Fruit fly (Drosophila melanogaster) whole organism, wandering third instar larva: Measurements from ENCODE around the gene CG4467.

ENCODE experiments used
- Dfd ChIP-seq: fragments of >200 bp; optimal IDR thresholded peaks from 2 replicates; lab custom pipeline; 2017; ENCODE audit warnings: missing biosample characterization, missing genetic modification characterization
- HLH106 ChIP-seq: fragments of 200-800 bp; optimal IDR thresholded peaks from 3 replicates; lab custom pipeline; 2019; ENCODE audit warnings: missing biosample characterization, mild to moderate bottlenecking, missing genetic modification characterization, moderate library complexity
- Hr78 ChIP-seq: fragments of >200 bp; optimal IDR thresholded peaks from 2 replicates; lab custom pipeline; 2017; ENCODE audit warnings: missing biosample characterization, missing genetic modification characterization
- Mio ChIP-seq: sonication (Bioruptor generic); optimal IDR thresholded peaks from 2 replicates; lab custom pipeline; 2016; ENCODE audit warnings: missing biosample characterization, missing genetic modification characterization
- Myc ChIP-seq: fragments of >200 bp; optimal IDR thresholded peaks from 2 replicates; lab custom pipeline; 2017
- dmrt93B ChIP-seq: fragments of 200-800 bp; sonication (Bioruptor generic); optimal IDR thresholded peaks from 2 replicates; lab custom pipeline; 2018; ENCODE audit warnings: missing biosample characterization, mild to moderate bottlenecking, missing genetic modification characterization
- h ChIP-seq: fragments of 200-800 bp; sonication (Bioruptor generic); optimal IDR thresholded peaks from 3 replicates; lab custom pipeline; 2016; ENCODE audit warnings: missing biosample characterization, mild to moderate bottlenecking, missing genetic modification characterization
- pan ChIP-seq: fragments of >200 bp; optimal IDR thresholded peaks from 2 replicates; lab custom pipeline; 2017
- usp ChIP-seq: fragments of >200 bp; optimal IDR thresholded peaks from 2 replicates; lab custom pipeline; 2017; ENCODE audit warnings: missing biosample characterization, missing genetic modification characterization
- woc ChIP-seq: sonication (Bioruptor generic); optimal IDR thresholded peaks from 2 replicates; lab custom pipeline; 2016; ENCODE audit warnings: missing biosample characterization, mild to moderate bottlenecking, missing genetic modification characterization

dm6 chr3R:23228605-23229264 is 20.0 kb downstream of the CG4467 start:
- TF ChIP-seq Myc (lab: Kevin White, UChicago) = no peak
- no peak for TF ChIP-seq h
- TF ChIP-seq woc (GFP tag; lab: Kevin White, UChicago) = no peak
- no peak for TF ChIP-seq usp (GFP tag; lab: Kevin White, UChicago)
- no peak for TF ChIP-seq Mio (GFP tag; lab: Kevin White, UChicago)
- no peak for TF ChIP-seq pan (lab: Kevin White, UChicago)
- no peak for TF ChIP-seq dmrt93B (GFP tag; lab: Kevin White, UChicago)
- no peak for TF ChIP-seq HLH106
- TF ChIP-seq Dfd (GFP tag; lab: Kevin White, UChicago) = no peak
- TF ChIP-seq Hr78 = no peak
